Fruit fly (Drosophila melanogaster) ovary, adult (tissue): ENCODE results near the gene Tom20.

ENCODE experiments used
- CG17801 ChIP-seq: fragments of 200-800 bp; optimal IDR thresholded peaks from 2 replicates; lab custom pipeline; 2019; ENCODE audit warnings: missing biosample characterization, mild to moderate bottlenecking, missing genetic modification characterization, moderate library complexity; ENCODE audit not compliant: partially characterized antibody

The Tom20 gene

DNA sequence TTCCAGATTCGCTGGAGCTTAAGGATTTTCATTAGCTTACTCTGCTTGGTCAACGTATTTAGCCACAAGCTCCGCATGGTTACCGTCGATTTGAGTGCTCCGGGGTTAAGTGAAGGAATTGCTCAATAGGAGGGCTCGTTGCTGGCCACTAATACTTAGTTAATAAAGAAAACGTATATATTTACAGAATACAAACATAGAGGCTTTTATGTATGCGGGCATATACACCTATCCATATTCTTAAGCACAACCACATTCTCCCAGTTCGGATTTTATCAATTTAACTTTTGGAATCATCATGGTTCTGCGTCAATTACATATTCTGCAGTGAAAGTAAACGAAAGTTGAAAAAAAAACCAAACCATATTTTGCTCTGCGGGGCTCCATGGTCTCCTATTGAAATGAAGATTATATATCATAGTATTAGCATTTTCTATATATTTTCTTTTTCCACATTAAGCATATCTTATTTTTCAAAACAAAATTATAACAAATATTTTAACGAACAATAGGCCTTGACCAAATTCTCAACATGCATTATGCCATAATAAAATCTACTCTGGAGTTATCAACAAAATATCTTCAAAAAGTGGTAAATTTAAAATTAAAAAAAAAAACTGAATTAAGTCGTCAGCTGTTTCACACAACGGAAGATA, at the start of gene Tom20, which contains the start of gene Gabat:
Gene Tom20 (plus strand): TSS at position 564 of the 656 bp plus-strand sequence.
Gene Gabat (minus strand): TSS at position 606 of the 656 bp plus-strand sequence.
- TF ChIP-seq CG17801 (GFP tag; lab: Kevin White, UChicago) = no peak

DNA sequence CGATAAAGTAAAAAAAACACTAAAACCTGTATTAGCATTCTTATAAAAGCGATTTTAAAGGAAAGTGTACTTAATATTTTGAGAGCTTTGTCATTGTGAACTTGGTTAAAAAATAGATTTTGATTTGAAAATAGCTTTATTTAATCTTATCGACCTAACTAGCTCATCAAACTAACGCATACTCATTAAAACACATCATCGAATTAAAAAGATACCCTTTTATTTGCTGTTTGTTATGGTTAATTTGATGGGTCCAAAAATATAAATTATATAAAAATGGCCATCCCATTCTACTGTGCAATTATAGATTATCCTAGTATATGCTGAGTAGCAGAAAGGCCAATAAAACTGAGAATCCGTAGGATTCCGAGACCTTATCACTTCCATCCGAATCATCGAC, 49.4 kb upstream of the Tom20 start, which contains the start of gene CG32219:
Gene CG32219 (minus strand): TSS at position 101 of the 400 bp plus-strand sequence.
- no peak for TF ChIP-seq CG17801 (GFP tag; lab: Kevin White, UChicago)

dm6 chr3L:19951868-19952267, 48.6 kb upstream of the Tom20 start, which contains the start of gene CG34258:
Gene CG34258 (minus strand): TSS chr3L:19951968.
- TF ChIP-seq CG17801 (GFP tag; lab: Kevin White, UChicago) = no peak

DNA sequence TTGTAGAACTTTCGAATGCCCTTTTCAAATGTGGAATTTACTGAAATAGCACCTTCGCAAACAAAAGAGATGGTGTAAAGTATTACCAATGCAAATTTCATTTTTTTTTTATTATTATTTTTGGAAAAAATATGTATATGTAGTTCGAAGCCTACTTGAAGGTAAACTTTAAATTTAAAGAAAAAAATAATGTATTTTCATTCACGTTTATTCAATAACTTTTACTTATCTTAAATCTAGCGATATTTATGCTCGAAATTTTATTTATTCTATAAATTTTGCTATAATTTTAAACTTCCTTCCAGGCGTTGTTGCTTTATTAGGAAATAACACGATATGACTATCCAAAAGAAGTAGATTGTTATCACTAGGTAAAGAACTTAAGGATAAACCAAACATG, 47.8 kb upstream of the Tom20 start, which contains the start of gene CG33710:
Gene CG33710 (minus strand): TSS at position 101 of the 400 bp plus-strand sequence.
- no peak for TF ChIP-seq CG17801 (GFP tag; lab: Kevin White, UChicago)

dm6 chr3L:19953612-19954011, 46.8 kb upstream of the Tom20 start, which contains the start of gene CG42655:
Gene CG42655 (minus strand): TSS chr3L:19953712.
- TF ChIP-seq CG17801 (GFP tag; lab: Kevin White, UChicago) = no peak

dm6 chr3L:19954426-19954825, 46.0 kb upstream of the Tom20 start, which contains the start of gene CG42654:
Gene CG42654 (minus strand): TSS chr3L:19954526.
- TF ChIP-seq CG17801 (GFP tag; lab: Kevin White, UChicago) = no peak

DNA sequence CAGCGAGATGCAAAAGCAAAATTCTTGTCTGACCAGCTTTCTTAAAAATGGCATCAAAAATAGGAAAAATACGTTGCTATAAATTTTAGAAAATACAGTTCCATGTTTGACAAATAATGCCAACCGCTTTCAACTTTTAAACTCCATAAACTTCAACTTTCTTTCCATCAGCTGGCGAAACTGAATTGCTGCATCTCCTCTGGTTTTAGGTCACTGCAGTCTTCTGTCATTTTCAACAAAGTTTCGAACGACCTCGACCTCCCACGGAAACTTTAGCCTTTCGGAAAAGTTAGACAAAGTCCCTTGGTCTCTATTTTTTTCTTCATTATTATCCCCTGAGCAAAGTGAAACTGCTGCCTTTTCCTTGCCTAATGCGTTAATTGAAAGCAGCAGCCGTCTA, 44.7 kb upstream of the Tom20 start, which contains the start of gene CG42263:
Gene CG42263 (minus strand): TSS at position 101 of the 400 bp plus-strand sequence.
- TF ChIP-seq CG17801 (GFP tag; lab: Kevin White, UChicago) = no peak

DNA sequence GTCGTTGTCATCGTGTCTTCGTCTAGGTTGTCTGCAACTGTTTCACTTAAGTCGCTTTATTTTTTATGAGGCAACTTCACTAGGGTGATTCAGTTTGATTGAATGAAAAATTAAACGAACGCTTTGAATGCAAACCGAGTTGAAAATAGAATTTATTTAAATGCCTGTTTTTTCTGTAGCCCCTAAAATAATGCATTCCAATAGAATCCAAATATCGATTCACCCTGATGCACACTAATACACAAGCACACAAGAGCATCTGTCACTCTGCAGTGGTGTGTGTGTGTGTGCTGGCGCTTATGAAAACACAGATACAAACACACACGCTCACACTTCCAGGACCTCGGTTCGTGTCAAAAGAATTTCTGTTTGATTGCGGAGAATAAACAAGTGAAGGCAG, 38.6 kb upstream of the Tom20 start:
- no peak for TF ChIP-seq CG17801 (GFP tag; lab: Kevin White, UChicago)

- TF ChIP-seq CG17801 (GFP tag; lab: Kevin White, UChicago) = no peak
Measured at dm6 chr3L:19968725-19969598, 31.5 kb upstream of the Tom20 start.

DNA sequence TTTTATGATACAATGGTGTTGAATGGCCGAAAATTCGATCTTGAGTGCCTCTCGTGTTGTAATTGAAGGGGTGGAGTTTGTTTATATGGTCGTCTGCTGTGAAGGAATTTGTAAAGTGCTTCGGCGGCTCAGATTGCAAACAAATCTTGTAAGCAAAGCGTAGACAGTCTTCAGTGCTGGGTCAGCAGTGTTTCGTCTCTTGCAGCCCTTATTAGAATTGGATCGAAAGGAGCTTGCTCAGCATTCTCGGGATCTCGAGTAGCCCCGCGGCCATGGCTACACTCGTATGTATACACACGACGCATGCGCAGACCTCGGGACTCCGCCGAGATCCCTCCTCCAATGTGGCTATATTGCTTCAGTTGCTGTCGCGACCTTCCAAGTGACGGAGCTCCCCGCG, 22.4 kb upstream of the Tom20 start:
- TF ChIP-seq CG17801 (GFP tag; lab: Kevin White, UChicago) = no peak

DNA sequence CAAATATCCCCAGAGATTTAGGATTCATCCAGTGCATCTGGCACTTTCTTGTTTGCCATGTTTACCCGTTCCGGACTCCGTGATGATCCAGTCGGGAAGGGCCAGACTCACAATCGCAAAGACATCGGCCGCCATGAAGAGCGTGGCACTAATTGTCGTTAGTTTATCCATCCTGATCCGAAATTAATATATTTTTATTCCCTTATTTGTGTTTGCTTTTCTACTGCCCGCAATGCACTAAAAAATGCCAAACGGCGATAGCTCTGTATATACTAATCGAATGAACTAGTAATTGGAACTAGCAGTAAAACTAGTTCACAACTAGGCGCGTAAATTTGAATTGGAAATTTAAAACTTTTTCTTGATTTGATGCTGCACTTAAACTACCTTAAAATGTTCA, 20.9 kb upstream of the Tom20 start, which contains the start of gene CG14182:
Gene CG14182 (minus strand): TSS at position 221 of the 400 bp plus-strand sequence.
- TF ChIP-seq CG17801 (GFP tag; lab: Kevin White, UChicago) = peak; percentile 2

- no peak for TF ChIP-seq CG17801 (GFP tag; lab: Kevin White, UChicago)
Measured at dm6 chr3L:19981385-19981784, 19.1 kb upstream of the Tom20 start, which contains the start of gene CG17732. Gene CG17732 (plus strand): TSS chr3L:19981685.

DNA sequence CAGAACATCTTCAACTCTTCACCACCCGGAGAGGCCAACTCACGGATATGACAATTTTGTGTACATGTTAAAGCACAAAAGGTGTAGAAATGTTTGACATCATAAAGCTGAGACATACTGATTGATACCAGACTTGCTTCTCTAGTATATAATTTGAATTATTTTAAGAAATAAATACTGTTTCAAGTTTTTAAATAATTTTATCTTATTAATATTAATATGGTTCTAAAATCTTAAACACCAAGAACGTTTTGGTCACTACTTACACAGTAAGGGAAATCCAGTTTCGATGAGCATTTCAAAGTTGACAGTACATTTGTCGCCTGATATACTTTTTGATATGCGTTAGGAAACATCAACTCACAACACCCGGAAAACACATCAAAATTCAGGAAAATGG, 14.7 kb upstream of the Tom20 start, which contains the start of the genes hale and schuy:
Gene hale (minus strand): TSS at position 101 of the 400 bp plus-strand sequence.
Gene schuy (plus strand): TSS at position 326 of the 400 bp plus-strand sequence.
- no peak for TF ChIP-seq CG17801 (GFP tag; lab: Kevin White, UChicago)

DNA sequence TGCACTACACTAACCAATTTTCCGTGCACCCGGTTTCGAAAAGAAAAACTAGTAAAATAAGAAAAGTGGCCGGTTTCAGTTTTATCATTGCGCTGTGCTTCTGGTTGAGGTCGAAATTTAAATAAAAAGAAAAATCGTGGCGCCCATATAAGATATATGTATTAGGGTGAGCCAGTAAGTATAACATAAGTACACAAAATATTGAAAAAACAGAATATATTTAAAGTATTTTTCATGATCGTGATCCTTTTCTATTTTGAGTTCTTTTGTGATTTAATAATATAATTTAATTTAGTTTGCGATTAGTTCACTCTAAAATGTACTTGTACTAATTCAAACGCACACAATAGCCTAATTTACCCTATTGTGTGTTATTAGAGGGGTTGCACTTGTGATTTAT, 11.6 kb upstream of the Tom20 start, which contains the start of gene Csas:
Gene Csas (minus strand): TSS at position 101 of the 400 bp plus-strand sequence.
- no peak for TF ChIP-seq CG17801 (GFP tag; lab: Kevin White, UChicago)

dm6 chr3L:19991120-19991519, 9.3 kb upstream of the Tom20 start, which contains the start of gene fln:
Gene fln (minus strand): TSS chr3L:19991220.
- no peak for TF ChIP-seq CG17801 (GFP tag; lab: Kevin White, UChicago)
